Worm (Caenorhabditis elegans): ENCODE results near the gene sru-18.

DNA sequence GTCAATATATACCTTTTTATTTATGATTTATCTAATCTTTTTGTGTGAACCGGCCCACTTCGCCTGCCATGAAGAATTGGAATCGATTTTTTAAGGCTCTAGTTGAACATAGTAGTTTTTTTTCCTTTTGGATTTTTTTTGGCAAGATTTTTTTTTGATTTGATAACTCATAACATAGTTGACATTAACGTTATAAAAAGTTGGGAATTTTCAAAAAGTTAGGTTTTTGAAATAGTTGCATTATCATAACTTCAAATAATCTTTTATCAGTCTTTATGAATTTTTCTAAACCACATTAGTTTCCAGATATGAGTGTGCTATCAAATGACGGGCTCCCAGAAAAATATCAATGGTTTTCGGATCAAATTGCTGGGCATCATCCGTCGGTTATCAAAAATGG lies 45.8 kb downstream of the sru-18 start, which contains the start of gene ipmk-1:
- TF ChIP-seq ets-7 (tag; optimal IDR thresholded peaks at IDR 0.05) (no peak), pes-1 (GFP tag; IDR thresholded peaks at IDR 0.05) (no peak)

Measured in whole organism, early embryonic.